Worm (Caenorhabditis elegans): ENCODE measurements around the gene rab-37.

rab-37 gene

ce11 chrX:4190537-4191144, 45.0 kb downstream of the rab-37 start, which contains the start of gene vha-12:
vha-12 (plus strand) TSS chrX:4191094.
- TF ChIP-seq flh-1 (GFP tag; optimal IDR thresholded peaks at IDR 0.05), result no peak
- TF ChIP-seq nhr-2 (tag; optimal IDR thresholded peaks at IDR 0.05), result peak; percentile 30
- TF ChIP-seq unc-39 (tag; optimal IDR thresholded peaks at IDR 0.05), result no peak
- peak; percentile 74 for TF ChIP-seq hlh-1 (tag; optimal IDR thresholded peaks at IDR 0.05)
- TF ChIP-seq sptf-1 (tag; optimal IDR thresholded peaks at IDR 0.05), result peak; percentile 31
- TF ChIP-seq snpc-4 (tag; optimal IDR thresholded peaks at IDR 0.05), result no peak
- peak; percentile 40 for TF ChIP-seq elt-3 (tag; optimal IDR thresholded peaks at IDR 0.05)
- TF ChIP-seq nhr-237 (tag; optimal IDR thresholded peaks at IDR 0.05), result peak; percentile 82
- peak; percentile 94 for TF ChIP-seq ces-1 (GFP tag; optimal IDR thresholded peaks at IDR 0.05)
- TF ChIP-seq nhr-76 (tag; optimal IDR thresholded peaks at IDR 0.05), result no peak
- TF ChIP-seq mab-5 (tag; optimal IDR thresholded peaks at IDR 0.05), result no peak
- peak; percentile 84 for TF ChIP-seq unc-62 (GFP tag; optimal IDR thresholded peaks at IDR 0.05)
- peak; percentile 21 for TF ChIP-seq ceh-39 (tag; optimal IDR thresholded peaks at IDR 0.05)
- TF ChIP-seq ham-2 (GFP tag; optimal IDR thresholded peaks at IDR 0.05), result no peak
- TF ChIP-seq ceh-43 (GFP tag; optimal IDR thresholded peaks at IDR 0.05), result no peak
- TF ChIP-seq unc-120 (tag; optimal IDR thresholded peaks at IDR 0.05; ENCODE audit: poor library complexity, severe bottlenecking), result peak; percentile 72
- no peak for TF ChIP-seq lin-13 (tag; optimal IDR thresholded peaks at IDR 0.05)
- TF ChIP-seq elt-1 (tag; optimal IDR thresholded peaks at IDR 0.05; ENCODE audit: borderline replicate concordance, insufficient read depth), result peak; percentile 19
- TF ChIP-seq tbx-8 (GFP tag; optimal IDR thresholded peaks at IDR 0.05), result no peak
- TF ChIP-seq nhr-28 (tag; optimal IDR thresholded peaks at IDR 0.05), result no peak
- TF ChIP-seq mep-1 (tag; optimal IDR thresholded peaks at IDR 0.05), result peak; percentile 87
- peak; percentile 81 for TF ChIP-seq pha-4 (tag; optimal IDR thresholded peaks at IDR 0.05)
- peak; percentile 45 for TF ChIP-seq lsy-2 (tag; optimal IDR thresholded peaks at IDR 0.05)
- TF ChIP-seq sem-2 (GFP tag; optimal IDR thresholded peaks at IDR 0.05), result no peak
- TF ChIP-seq mls-2 (tag; optimal IDR thresholded peaks at IDR 0.05), result peak; percentile 20
- TF ChIP-seq ztf-11 (tag; optimal IDR thresholded peaks at IDR 0.05), result no peak

ce11 chrX:4186656-4187055, 49.0 kb downstream of the rab-37 start, which contains the start of gene mrp-6:
mrp-6 (minus strand) TSS chrX:4186756.
- TF ChIP-seq unc-120 (tag; optimal IDR thresholded peaks at IDR 0.05; ENCODE audit: poor library complexity, severe bottlenecking) (no peak), flh-1 (GFP tag; optimal IDR thresholded peaks at IDR 0.05) (no peak)
